Fruit fly (Drosophila melanogaster) S2 (cell line): ENCODE data around the gene CG32639.

Source experiments
- CG8478 ChIP-seq: fragments of >200 bp; optimal IDR thresholded peaks from 2 replicates; lab custom pipeline; 2018
- CTCF ChIP-seq, 2 experiments: fragments of >200 bp; optimal IDR thresholded peaks; 2 replicates each; lab custom pipeline; 2018

Gene CG32639

DNA sequence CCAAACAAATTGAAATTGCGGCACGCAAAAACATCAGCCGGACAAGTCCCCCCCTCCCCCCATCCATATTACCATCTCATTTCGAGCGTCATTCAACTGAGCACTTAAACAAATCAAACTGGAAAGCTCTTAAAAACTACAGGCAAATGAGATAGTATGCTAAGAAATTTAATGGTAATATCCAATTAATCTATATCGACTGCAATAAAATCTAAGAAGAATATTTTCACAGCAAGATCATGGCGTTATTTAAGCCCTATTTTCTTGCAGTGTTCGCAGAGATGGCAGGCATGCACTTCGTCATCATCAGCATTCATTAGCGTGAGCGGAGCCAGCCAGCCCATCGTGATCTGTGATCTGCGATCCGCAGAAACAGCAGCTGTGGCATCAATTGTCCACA, 8.1 kb upstream of the CG32639 start:
- no peak for TF ChIP-seq CG8478
- TF ChIP-seq CTCF (optimal IDR thresholded peaks at IDR 0.05; lab: Kevin White, UChicago), result no peak

- TF ChIP-seq CTCF (optimal IDR thresholded peaks at IDR 0.05; lab: Kevin White, UChicago) (no peak), CG8478 (no peak)
Measured at dm6 chrX:13243726-13244323, 7.5 kb upstream of the CG32639 start.

DNA sequence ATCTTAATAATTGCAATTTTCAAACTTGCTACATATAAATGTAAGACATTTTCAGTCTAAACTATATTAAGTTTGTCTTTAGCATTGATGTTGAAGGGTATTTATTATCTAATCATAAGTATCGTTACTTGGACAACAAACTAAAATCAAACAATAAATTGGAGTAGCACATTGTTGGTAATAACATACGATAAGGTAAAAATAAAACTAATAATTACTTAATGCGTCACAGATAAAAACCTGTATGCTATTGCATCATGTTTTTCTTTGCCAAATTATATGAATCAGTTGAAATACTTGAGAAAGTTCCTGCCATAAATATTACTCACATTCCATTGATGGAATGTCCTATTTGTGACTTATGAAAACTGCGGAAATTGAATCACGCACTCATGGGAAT, 4.4 kb upstream of the CG32639 start:
- no peak for TF ChIP-seq CG8478
- TF ChIP-seq CTCF (optimal IDR thresholded peaks at IDR 0.05; lab: Kevin White, UChicago), result no peak

DNA sequence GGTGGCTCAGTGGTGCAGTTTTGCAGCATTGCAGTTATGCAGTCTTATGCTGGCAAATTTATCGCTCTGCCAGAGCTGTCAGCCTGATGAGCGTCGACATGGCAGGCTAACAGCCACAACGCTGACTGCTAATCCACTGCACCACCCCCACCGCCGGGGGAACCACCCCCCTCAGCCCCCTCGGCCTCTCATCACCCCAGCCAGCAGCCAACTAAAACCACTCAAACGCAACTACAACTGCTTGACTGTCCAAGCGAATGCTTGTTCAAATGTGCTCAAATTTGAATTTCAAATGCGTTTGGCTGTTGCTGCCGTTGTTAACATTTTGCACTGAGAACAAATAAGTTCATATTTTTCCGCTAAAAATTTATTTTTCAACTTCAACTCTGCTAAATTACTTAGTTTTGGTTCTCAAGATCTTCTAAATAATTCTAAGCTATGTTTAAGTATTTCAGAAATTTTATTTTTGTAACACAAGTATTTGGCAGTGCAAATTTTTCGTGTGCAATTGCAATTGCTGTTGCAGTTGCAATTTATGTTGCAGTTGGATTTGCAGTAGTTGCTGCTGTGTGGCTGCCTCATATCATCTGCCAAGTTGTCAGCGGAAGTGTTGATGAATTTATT, 2.0 kb upstream of the CG32639 start:
- TF ChIP-seq CG8478 (no peak), CTCF (optimal IDR thresholded peaks at IDR 0.05; lab: Kevin White, UChicago) (no peak)

DNA sequence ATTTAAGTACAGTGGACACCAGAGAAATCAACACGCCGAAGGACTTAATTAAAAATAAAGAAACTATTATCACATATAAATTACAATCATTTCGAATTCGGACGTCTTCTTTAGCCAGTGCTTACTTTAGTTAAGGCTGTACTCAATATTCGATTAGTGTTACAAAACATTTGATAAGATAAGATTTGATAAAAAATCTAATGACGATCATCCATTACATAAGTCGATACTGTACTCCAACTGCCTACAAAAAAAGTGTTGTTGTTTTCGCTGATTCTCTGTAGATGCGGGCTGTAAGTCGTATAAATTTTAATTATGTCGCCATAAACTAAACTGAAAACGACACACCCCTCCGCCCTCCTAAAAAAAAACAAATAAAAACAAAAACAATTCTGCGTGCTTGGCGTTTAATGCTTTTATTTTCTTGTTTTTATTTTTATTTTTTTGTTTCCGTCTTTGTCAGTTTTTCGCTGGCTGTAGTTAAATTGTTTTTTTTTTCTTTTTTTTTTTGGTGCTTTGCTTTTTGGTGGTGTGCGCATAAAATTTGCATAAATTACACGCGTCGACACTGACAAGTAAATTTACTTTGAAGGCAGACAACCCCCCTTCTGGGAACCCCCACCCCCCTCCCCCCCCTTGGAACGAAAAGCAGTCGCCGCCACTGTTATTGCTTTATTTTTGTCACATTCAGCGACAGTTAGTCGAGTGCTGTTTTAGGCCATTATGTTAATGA, 1.5 kb downstream of the CG32639 start:
- TF ChIP-seq CG8478, result no peak
- TF ChIP-seq CTCF (optimal IDR thresholded peaks at IDR 0.05; lab: Kevin White, UChicago), result no peak

dm6 chrX:13233811-13234737, 2.3 kb downstream of the CG32639 start:
- TF ChIP-seq CG8478, result no peak
- TF ChIP-seq CTCF (optimal IDR thresholded peaks at IDR 0.05; lab: Kevin White, UChicago), result no peak

- TF ChIP-seq CTCF (optimal IDR thresholded peaks at IDR 0.05; lab: Kevin White, UChicago) (no peak), CG8478 (no peak)
Measured at dm6 chrX:13232406-13233195, 3.8 kb downstream of the CG32639 start.

dm6 chrX:13230974-13231373, 5.4 kb downstream of the CG32639 start:
- TF ChIP-seq CTCF (optimal IDR thresholded peaks at IDR 0.05; lab: Kevin White, UChicago), result no peak
- TF ChIP-seq CG8478, result no peak

DNA sequence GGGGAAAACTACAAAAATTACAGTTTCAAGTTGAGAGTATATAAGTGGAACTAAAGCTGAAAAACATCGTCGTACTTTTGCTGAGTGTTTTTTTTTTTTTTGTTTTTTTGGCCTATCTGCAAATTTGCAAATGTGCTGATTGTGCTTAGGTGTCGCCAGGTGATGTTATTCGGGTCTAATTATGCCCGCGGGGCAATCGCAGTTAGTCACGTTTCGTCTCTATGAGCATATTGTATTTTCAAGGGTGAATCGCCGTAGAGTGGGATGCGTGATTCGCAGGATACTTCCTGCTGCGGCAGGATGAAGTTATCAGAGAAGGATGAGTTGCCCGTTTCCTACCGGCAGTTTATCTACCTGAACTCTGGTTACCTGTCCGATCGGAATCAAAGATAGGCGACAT, 6.5 kb downstream of the CG32639 start:
- TF ChIP-seq CG8478 (no peak), CTCF (optimal IDR thresholded peaks at IDR 0.05; lab: Kevin White, UChicago) (no peak)

DNA sequence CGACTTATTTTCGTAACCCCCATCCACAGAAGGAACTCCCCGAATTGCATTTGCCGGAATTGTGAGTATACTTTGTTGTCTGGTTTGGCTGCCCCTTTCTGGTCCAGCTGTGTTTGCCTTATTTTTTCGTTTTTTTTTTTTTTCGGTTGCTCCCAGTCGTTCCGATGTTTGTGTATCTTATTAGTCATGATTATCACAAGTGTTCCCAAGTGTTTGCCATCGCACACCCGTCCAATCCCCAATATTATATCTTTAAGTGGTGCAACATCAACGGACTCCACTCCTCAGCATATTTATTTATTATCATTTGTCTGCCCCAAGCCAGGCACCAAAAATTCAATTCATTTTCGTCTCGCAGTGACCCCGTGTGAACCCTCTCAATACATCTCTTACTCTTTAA, 7.1 kb downstream of the CG32639 start:
- TF ChIP-seq CTCF (optimal IDR thresholded peaks at IDR 0.05; lab: Kevin White, UChicago), result no peak
- TF ChIP-seq CG8478, result no peak

DNA sequence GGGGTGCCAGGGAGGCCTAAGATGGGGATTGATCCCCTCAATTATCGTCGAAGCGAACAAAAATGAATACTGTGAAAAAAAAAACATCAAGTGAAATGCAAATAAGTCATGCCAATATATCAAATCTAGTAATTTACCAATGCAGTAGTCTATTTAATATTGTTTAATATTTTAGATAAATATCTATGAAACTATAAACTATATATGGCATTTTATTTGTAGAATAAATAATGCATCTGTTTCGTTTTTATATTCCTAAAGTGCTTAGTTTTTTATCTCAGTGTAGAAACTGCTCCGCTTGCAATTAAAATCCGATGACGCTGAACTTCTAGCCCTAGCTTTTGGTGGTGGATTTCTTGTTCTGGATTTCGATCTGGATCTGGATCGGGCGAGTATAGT, 8.2 kb downstream of the CG32639 start:
- TF ChIP-seq CTCF (optimal IDR thresholded peaks at IDR 0.05; lab: Kevin White, UChicago), result no peak
- no peak for TF ChIP-seq CG8478

DNA sequence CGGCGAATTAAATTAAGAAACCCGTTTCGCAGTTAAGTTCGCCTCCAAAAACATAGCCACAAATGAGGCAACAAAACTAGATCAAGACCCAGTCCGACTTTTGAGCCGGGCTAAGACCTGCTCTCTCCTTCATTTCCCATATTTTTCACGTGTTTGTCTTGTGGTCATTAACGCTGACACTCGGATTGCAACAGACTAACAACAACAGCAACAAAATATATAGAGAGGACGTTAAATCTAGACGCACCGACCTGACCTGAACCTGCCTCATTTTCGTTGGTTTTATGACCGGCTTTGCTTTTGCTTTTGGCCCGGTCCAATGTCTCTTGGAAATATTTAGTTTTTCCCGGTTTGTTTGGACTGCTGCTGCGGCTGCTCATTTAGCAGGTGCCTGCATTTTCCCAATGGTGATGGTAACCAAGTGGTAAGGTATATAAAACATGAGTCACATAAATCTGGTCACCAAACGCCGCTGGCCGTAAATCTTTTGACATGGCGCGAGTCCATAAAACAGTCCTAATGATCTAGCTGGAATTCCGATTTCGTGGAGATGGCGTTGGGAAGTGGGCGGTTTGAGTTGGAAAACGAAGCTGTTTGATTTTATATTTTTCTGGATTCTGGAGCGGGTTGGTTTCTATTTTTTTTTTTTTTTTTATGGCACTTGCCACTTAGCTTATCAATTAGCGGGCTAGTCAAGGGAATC, 8.7 kb downstream of the CG32639 start:
- no peak for TF ChIP-seq CG8478
- no peak for TF ChIP-seq CTCF (optimal IDR thresholded peaks at IDR 0.05; lab: Kevin White, UChicago)

DNA sequence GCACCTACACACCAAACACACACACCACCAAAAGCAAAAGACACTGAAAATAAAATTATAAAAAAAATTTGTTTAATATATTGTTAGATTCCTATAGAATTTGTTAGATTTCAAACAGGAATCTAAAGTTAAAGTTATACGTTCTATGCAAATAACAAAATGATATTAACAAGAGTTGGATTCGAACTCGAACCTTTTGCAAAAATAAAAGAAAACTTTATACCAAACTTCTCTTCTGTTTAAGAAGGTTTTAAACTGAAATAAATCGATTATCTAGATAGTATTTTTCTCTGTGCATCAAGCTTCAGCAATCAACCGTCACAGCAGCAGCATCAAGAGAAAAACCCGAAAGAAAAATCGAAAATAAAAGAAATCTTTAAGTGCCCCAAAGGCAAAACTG, 9.9 kb downstream of the CG32639 start:
- TF ChIP-seq CTCF (optimal IDR thresholded peaks at IDR 0.05; lab: Kevin White, UChicago) (no peak), CG8478 (no peak)

DNA sequence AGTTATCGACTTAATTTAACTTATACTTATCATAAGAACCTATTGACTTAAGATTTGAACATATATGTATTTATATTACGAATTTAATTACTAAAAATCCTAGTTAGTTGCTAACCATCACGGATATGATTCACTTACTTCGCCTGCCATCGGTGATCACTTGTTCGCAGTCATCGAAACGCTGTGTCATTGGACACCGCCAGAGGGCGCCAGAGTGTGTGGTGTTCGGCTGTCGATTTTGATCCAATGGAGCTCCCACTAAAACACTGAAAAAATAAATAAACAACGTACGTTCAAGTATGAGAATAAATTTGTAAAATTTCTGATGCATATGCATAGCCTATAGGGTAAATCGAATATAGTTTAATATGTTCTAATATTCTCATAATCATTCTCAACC, 11.5 kb downstream of the CG32639 start:
- TF ChIP-seq CTCF (optimal IDR thresholded peaks at IDR 0.05; lab: Kevin White, UChicago) (peak; percentile 70 to 85), CG8478 (no peak)
